Worm (Caenorhabditis elegans) whole organism, L4/young adult: ENCODE results near the gene idpa-3.

Experiments
- W03F9.2 ChIP-seq: fragments of 150-350 bp; optimal IDR thresholded peaks from 2 replicates; lab custom pipeline; 2014; ENCODE audit warnings: missing biosample characterization, missing genetic modification characterization
- dao-5 ChIP-seq: sonication (generic microtip); optimal IDR thresholded peaks from 2 replicates; lab custom pipeline; 2016; ENCODE audit warnings: missing genotype, missing genetic modification characterization, moderate library complexity, missing compliant biosample characterization
- him-1 ChIP-seq: sonication (generic microtip); optimal IDR thresholded peaks from 2 replicates; lab custom pipeline; 2016; ENCODE audit warnings: missing genotype, missing genetic modification reagents, missing genetic modification characterization, missing compliant biosample characterization

The idpa-3 gene

ce11 chrX:10332035-10332614 is 4.1 kb upstream of the idpa-3 start:
- TF ChIP-seq him-1 (tag; lab: Kevin White, UChicago) (no peak), W03F9.2 (no peak), dao-5 (tag; lab: Kevin White, UChicago) (no peak)

DNA sequence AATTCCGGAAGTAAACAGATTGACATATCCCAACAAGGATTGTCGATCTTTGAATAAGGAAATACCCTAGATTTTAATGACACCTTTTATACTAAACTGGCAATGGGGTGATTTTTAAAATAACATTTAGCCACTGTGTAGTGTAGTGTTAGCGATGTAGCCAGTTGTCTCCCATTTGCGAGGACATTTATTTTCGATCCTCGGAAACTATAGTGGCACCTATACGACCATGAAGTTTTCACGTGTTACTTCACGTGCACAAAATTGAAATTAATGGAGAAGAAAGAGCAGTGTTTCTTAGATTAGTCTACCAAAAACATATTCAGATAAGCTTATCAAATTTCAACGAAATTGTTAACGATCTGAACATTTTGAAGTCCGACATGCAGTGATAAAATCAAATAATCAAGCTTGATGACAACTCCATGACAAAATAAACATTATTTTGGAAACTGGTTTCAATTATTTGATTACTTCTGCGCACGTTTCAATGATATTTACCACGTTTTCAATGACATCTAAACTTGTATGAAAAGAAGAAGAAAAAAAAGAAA is 2.9 kb upstream of the idpa-3 start, which contains the start of gene R07E3.4:
Gene R07E3.4 (minus strand): TSS at position 51 of the 554 bp plus-strand sequence.
- TF ChIP-seq W03F9.2 (no peak), him-1 (tag; lab: Kevin White, UChicago) (no peak), dao-5 (tag; lab: Kevin White, UChicago) (no peak)

DNA sequence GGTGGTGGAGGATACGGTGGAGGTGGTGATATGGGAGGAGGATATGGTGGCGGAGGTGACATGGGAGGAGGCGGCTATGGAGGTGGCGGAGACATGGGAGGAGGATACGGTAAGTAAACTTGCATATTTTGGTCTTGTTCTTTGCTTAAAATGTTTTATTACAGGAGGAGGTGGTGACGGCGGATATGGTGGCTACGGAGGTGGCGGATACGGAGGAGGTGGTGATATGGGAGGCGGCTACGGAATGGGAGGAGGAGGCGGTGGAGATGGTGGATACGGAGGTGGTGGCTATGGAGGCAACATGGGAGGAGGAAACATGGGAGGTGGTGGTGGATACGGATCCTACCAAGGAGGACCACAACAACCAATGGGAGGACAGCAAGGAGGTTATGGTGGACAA is 354 bp downstream of the idpa-3 start:
- TF ChIP-seq W03F9.2 (no peak), dao-5 (tag; lab: Kevin White, UChicago) (no peak), him-1 (tag; lab: Kevin White, UChicago) (no peak)

ce11 chrX:10338100-10338499 is 1.9 kb downstream of the idpa-3 start, which contains the start of gene cut-5:
TSS of gene cut-5 (minus strand) at chrX:10338200.
- TF ChIP-seq W03F9.2 = no peak
- TF ChIP-seq him-1 (tag; lab: Kevin White, UChicago) = no peak
- TF ChIP-seq dao-5 (tag; lab: Kevin White, UChicago) = no peak

DNA sequence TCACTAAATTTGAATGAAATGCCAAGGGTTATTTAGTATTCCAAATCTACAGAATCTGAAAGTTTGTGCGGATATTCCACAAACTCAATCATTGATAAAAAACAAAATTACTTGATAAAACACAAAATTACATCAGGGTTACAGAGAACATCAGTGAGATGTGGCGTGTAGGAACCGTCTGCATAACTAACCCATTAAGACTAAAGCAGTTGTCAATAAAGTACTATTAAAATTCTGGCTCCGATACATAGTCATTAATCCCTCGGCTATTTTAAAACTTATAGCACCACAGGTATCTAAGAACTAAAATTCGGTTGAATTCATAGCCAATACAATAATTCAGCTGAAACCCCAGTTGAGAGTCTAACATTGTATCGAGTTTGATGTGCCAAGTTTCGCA is 2.5 kb downstream of the idpa-3 start:
- TF ChIP-seq W03F9.2 = no peak
- TF ChIP-seq him-1 (tag; lab: Kevin White, UChicago) = no peak
- no peak for TF ChIP-seq dao-5 (tag; lab: Kevin White, UChicago)

DNA sequence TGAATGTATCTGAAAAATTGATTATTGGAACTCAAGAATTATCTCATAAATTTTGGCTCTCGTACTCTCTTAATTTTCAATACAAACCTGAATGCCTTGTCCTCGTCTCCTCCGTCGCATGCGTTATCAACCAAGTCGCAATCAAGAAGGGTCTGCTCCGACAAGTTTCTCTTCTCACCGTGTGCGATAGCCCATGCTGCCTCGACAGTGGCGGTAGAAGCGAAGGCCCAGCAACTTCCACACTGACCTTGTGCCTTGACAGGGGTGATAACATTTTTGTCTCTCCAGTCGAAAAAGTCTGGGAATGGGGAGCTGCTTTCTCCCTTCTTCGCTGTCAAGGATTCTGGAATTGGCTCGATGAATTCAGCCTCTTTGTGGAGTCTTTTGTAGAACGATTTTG is 3.8 kb downstream of the idpa-3 start:
- no peak for TF ChIP-seq W03F9.2
- no peak for TF ChIP-seq dao-5 (tag; lab: Kevin White, UChicago)
- TF ChIP-seq him-1 (tag; lab: Kevin White, UChicago) = no peak

DNA sequence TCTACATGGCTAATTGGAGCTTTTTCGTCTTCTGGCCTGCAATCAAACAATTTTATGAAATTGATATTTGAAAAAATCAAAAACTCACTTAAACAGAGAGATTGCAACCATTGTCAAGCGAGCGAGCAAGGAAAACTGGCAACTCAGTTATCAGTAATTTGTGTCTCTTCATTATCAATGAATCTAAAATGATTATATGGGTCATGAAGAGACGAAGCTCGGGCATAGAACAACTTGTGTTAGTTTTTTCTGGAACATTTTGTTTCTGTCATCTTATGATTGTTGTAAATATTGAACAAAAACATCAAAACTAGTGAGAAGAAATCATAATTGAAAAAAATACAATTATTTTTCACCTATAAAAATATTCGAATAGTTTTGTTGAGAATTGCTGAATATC is 4.7 kb downstream of the idpa-3 start, which contains the start of gene R07E3.1:
Gene R07E3.1 (minus strand): TSS at position 176 of the 400 bp plus-strand sequence.
- TF ChIP-seq dao-5 (tag; lab: Kevin White, UChicago) (no peak), him-1 (tag; lab: Kevin White, UChicago) (no peak)

DNA sequence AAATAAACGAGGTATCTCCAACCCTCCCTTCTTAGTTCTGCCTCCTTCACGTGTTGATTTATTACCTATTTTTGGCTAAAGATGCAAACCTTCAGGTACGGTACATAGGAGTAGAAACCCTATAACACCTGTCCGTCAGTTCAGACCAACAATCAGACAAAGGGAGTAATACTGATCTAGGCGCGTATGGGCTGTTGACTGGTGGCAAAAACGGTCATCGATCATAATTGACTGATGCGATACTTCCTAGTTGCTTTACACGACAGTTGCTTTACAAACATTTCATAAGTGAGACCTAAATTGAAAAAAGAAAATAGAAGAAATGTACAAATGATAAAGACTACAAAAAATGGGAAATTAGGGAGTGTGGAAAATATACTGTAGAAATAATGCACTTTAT is 13.9 kb downstream of the idpa-3 start:
- TF ChIP-seq him-1 (tag; lab: Kevin White, UChicago) (no peak), W03F9.2 (no peak), dao-5 (tag; lab: Kevin White, UChicago) (no peak)

- no peak for TF ChIP-seq him-1 (tag; lab: Kevin White, UChicago)
- no peak for TF ChIP-seq W03F9.2
- TF ChIP-seq dao-5 (tag; lab: Kevin White, UChicago) = no peak
Observed at ce11 chrX:10353857-10354256, 17.6 kb downstream of the idpa-3 start.

- TF ChIP-seq him-1 (tag; lab: Kevin White, UChicago) (no peak), dao-5 (tag; lab: Kevin White, UChicago) (no peak), W03F9.2 (no peak)
Observed at ce11 chrX:10355650-10356049, 19.4 kb downstream of the idpa-3 start, which contains the start of gene R07E3.7. TSS of gene R07E3.7 (minus strand) at chrX:10355750.

- no peak for TF ChIP-seq him-1 (tag; lab: Kevin White, UChicago)
- no peak for TF ChIP-seq dao-5 (tag; lab: Kevin White, UChicago)
- TF ChIP-seq W03F9.2 = no peak
Observed at ce11 chrX:10358083-10358482, 21.8 kb downstream of the idpa-3 start, which contains the start of gene efhc-1. TSS of gene efhc-1 (plus strand) at chrX:10358383.

- TF ChIP-seq him-1 (tag; lab: Kevin White, UChicago) = no peak
Observed at ce11 chrX:10372556-10372955, 36.3 kb downstream of the idpa-3 start, which contains the start of gene Y49A10A.2. TSS of gene Y49A10A.2 (minus strand) at chrX:10372664.

- no peak for TF ChIP-seq dao-5 (tag; lab: Kevin White, UChicago)
Observed at ce11 chrX:10373581-10373980, 37.3 kb downstream of the idpa-3 start.

ce11 chrX:10376989-10377388 is 40.8 kb downstream of the idpa-3 start:
- no peak for TF ChIP-seq W03F9.2
- no peak for TF ChIP-seq dao-5 (tag; lab: Kevin White, UChicago)
- TF ChIP-seq him-1 (tag; lab: Kevin White, UChicago) = no peak

- TF ChIP-seq him-1 (tag; lab: Kevin White, UChicago) = peak; percentile 28
- no peak for TF ChIP-seq dao-5 (tag; lab: Kevin White, UChicago)
- peak; percentile 81 for TF ChIP-seq W03F9.2
Observed at ce11 chrX:10377663-10378062, 41.4 kb downstream of the idpa-3 start.
